Worm (Caenorhabditis elegans): ENCODE data around the gene F09E5.7.

The F09E5.7 gene

ce11 chrII:5328912-5329311 is 23.0 kb upstream of the F09E5.7 start:
- no peak for TF ChIP-seq blmp-1 (tag; optimal IDR thresholded peaks at IDR 0.05)
- TF ChIP-seq ceh-39 (tag; optimal IDR thresholded peaks at IDR 0.05) = no peak
- TF ChIP-seq elt-1 (tag; optimal IDR thresholded peaks at IDR 0.05; ENCODE audit: borderline replicate concordance, insufficient read depth) = peak; percentile 31
- no peak for TF ChIP-seq ham-2 (GFP tag; optimal IDR thresholded peaks at IDR 0.05)
- no peak for TF ChIP-seq unc-120 (tag; optimal IDR thresholded peaks at IDR 0.05; ENCODE audit: poor library complexity, severe bottlenecking)
- TF ChIP-seq sptf-1 (tag; optimal IDR thresholded peaks at IDR 0.05) = no peak
- TF ChIP-seq unc-62 (GFP tag; optimal IDR thresholded peaks at IDR 0.05) = no peak
- no peak for TF ChIP-seq ces-1 (GFP tag; optimal IDR thresholded peaks at IDR 0.05)
- TF ChIP-seq nhr-2 (tag; optimal IDR thresholded peaks at IDR 0.05) = no peak

- TF ChIP-seq flh-1 (GFP tag; optimal IDR thresholded peaks at IDR 0.05) (no peak), ces-1 (GFP tag; optimal IDR thresholded peaks at IDR 0.05) (peak; percentile 52), mab-5 (tag; optimal IDR thresholded peaks at IDR 0.05) (no peak), elt-3 (tag; optimal IDR thresholded peaks at IDR 0.05) (no peak), nhr-237 (tag; optimal IDR thresholded peaks at IDR 0.05) (peak; percentile 68), pha-4 (tag; optimal IDR thresholded peaks at IDR 0.05) (peak; percentile 24), nhr-2 (tag; optimal IDR thresholded peaks at IDR 0.05) (peak; percentile 22), ceh-83 (GFP tag; optimal IDR thresholded peaks at IDR 0.05) (no peak), M03D4.4 (tag; optimal IDR thresholded peaks at IDR 0.05) (no peak), unc-62 (GFP tag; optimal IDR thresholded peaks at IDR 0.05) (peak; percentile 92), mep-1 (tag; optimal IDR thresholded peaks at IDR 0.05) (peak; percentile 6), ceh-39 (tag; optimal IDR thresholded peaks at IDR 0.05) (peak; percentile 22)
These were observed 21.7 kb upstream of the F09E5.7 start for ce11 chrII:5330206-5330686.

- no peak for TF ChIP-seq nhr-12 (tag; optimal IDR thresholded peaks at IDR 0.05)
- no peak for TF ChIP-seq ceh-83 (GFP tag; optimal IDR thresholded peaks at IDR 0.05)
- TF ChIP-seq hlh-1 (tag; optimal IDR thresholded peaks at IDR 0.05) = no peak
- no peak for TF ChIP-seq lin-13 (tag; optimal IDR thresholded peaks at IDR 0.05)
- TF ChIP-seq ces-1 (GFP tag; optimal IDR thresholded peaks at IDR 0.05) = no peak
- TF ChIP-seq ceh-39 (tag; optimal IDR thresholded peaks at IDR 0.05) = no peak
- TF ChIP-seq blmp-1 (tag; optimal IDR thresholded peaks at IDR 0.05) = no peak
- TF ChIP-seq ztf-11 (tag; optimal IDR thresholded peaks at IDR 0.05) = no peak
- no peak for TF ChIP-seq mls-2 (tag; optimal IDR thresholded peaks at IDR 0.05)
- no peak for TF ChIP-seq ceh-43 (GFP tag; optimal IDR thresholded peaks at IDR 0.05)
- TF ChIP-seq nhr-237 (tag; optimal IDR thresholded peaks at IDR 0.05) = no peak
- TF ChIP-seq flh-1 (GFP tag; optimal IDR thresholded peaks at IDR 0.05) = no peak
- no peak for TF ChIP-seq zip-8 (tag; optimal IDR thresholded peaks at IDR 0.05)
- TF ChIP-seq tbx-8 (GFP tag; optimal IDR thresholded peaks at IDR 0.05) = no peak
- TF ChIP-seq sem-2 (GFP tag; optimal IDR thresholded peaks at IDR 0.05) = no peak
- no peak for TF ChIP-seq bed-3 (GFP tag; optimal IDR thresholded peaks at IDR 0.05)
- TF ChIP-seq lsy-2 (tag; optimal IDR thresholded peaks at IDR 0.05) = no peak
- TF ChIP-seq unc-62 (GFP tag; optimal IDR thresholded peaks at IDR 0.05) = no peak
- TF ChIP-seq pha-4 (tag; optimal IDR thresholded peaks at IDR 0.05) = no peak
- TF ChIP-seq cnd-1 (tag; optimal IDR thresholded peaks at IDR 0.05) = no peak
These were observed 20.1 kb upstream of the F09E5.7 start for ce11 chrII:5331677-5332303.

DNA sequence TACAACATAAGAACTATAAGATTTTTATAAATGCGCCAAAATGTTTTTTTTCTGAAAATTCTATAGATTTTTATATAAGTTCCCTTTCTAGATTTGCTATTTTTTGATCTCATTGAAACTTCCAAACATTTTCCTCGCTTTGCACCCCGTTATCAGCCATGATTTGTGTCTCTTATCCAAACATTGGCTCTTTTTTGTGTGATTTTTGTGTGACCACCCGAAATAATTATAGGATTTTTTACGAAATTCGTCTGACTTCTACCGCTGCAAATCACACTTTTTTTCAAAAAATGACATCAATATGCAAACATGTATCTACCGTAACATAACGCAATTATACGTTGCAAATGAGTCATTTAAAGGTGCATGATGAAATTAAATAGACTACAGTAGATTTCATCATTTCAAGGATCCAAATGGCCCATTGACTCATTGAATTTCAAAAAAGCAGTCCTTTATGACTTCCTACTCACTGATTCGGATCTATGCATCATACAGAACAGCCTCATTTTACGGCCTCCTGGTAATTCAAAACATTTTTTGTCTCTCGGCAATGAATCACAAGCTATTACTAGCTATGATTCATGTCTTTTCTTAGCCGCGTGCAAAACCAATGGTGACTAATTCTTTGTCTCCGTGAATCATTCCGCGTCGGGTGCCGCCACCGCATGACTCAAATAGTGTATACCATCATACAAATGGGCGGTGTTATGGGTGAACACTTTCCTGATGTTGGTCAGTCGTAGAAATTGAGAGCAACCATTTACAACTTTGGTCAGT is 19.4 kb upstream of the F09E5.7 start:
- TF ChIP-seq cnd-1 (tag; optimal IDR thresholded peaks at IDR 0.05) (no peak), elt-3 (tag; optimal IDR thresholded peaks at IDR 0.05) (no peak), ceh-83 (GFP tag; optimal IDR thresholded peaks at IDR 0.05) (no peak), pha-4 (tag; optimal IDR thresholded peaks at IDR 0.05) (no peak), tbx-8 (GFP tag; optimal IDR thresholded peaks at IDR 0.05) (no peak), hlh-1 (tag; optimal IDR thresholded peaks at IDR 0.05) (no peak), unc-39 (tag; optimal IDR thresholded peaks at IDR 0.05) (no peak), lsy-2 (tag; optimal IDR thresholded peaks at IDR 0.05) (no peak), nhr-28 (tag; optimal IDR thresholded peaks at IDR 0.05) (no peak), ces-1 (GFP tag; optimal IDR thresholded peaks at IDR 0.05) (no peak), unc-62 (GFP tag; optimal IDR thresholded peaks at IDR 0.05) (no peak)
